Worm (Caenorhabditis elegans) whole organism, L2 larva: ENCODE results near the gene sss-1.

Experiments
- C34F6.9 ChIP-seq: fragments of 150-350 bp; optimal IDR thresholded peaks from 2 replicates; lab custom pipeline; 2014; ENCODE audit warnings: missing biosample characterization, missing genetic modification characterization
- R02D3.7 ChIP-seq: fragments of 150-350 bp; optimal IDR thresholded peaks from 2 replicates; lab custom pipeline; 2014; ENCODE audit warnings: missing biosample characterization, missing genetic modification characterization
- Y55F3AM.14 ChIP-seq: fragments of 200-800 bp; sonication (Bioruptor generic); optimal IDR thresholded peaks from 2 replicates; lab custom pipeline; 2018; ENCODE audit warnings: mild to moderate bottlenecking, missing genetic modification characterization, missing compliant biosample characterization
- alr-1 ChIP-seq: fragments of 150-350 bp; optimal IDR thresholded peaks from 2 replicates; lab custom pipeline; 2014; ENCODE audit warnings: missing biosample characterization, missing genetic modification characterization
- aly-2 ChIP-seq: fragments of 150-350 bp; optimal IDR thresholded peaks from 2 replicates; lab custom pipeline; 2014; ENCODE audit warnings: missing biosample characterization, missing genetic modification characterization
- ama-1 ChIP-seq: fragments of 150-350 bp; optimal IDR thresholded peaks from 2 replicates; lab custom pipeline; 2018; ENCODE audit warnings: inconsistent platforms
- blmp-1 ChIP-seq: sonication (generic microtip); optimal IDR thresholded peaks from 2 replicates; lab custom pipeline; 2017; ENCODE audit warnings: missing genetic modification characterization, mild to moderate bottlenecking, missing compliant biosample characterization, antibody characterized with exemption, moderate library complexity; ENCODE audit not compliant: insufficient read depth
- ceh-16 ChIP-seq: fragments of 150-350 bp; optimal IDR thresholded peaks from 2 replicates; lab custom pipeline; 2014; ENCODE audit warnings: missing biosample characterization, missing genetic modification characterization
- ceh-82 ChIP-seq: fragments of 150-350 bp; optimal IDR thresholded peaks from 2 replicates; lab custom pipeline; 2014; ENCODE audit warnings: missing biosample characterization, missing genetic modification characterization
- dmd-4 ChIP-seq: sonication (generic microtip); optimal IDR thresholded peaks from 2 replicates; lab custom pipeline; 2017; ENCODE audit warnings: missing biosample characterization, missing genetic modification characterization
- elt-1 ChIP-seq: fragments of 150-350 bp; optimal IDR thresholded peaks from 2 replicates; lab custom pipeline; 2014; ENCODE audit warnings: missing biosample characterization, missing genetic modification characterization
- fos-1 ChIP-seq: fragments of 150-350 bp; optimal IDR thresholded peaks from 2 replicates; lab custom pipeline; 2014; ENCODE audit warnings: missing biosample characterization, missing genetic modification characterization
- gmeb-1 ChIP-seq: fragments of 150-350 bp; optimal IDR thresholded peaks from 2 replicates; lab custom pipeline; 2014; ENCODE audit warnings: missing biosample characterization, missing genetic modification characterization
- lin-11 ChIP-seq: fragments of 150-350 bp; sonication (generic microtip); optimal IDR thresholded peaks from 2 replicates; lab custom pipeline; 2014; ENCODE audit warnings: missing biosample characterization, missing genetic modification characterization, inconsistent platforms, mixed read lengths
- lin-13 ChIP-seq: fragments of 150-350 bp; optimal IDR thresholded peaks from 2 replicates; lab custom pipeline; 2014; ENCODE audit warnings: missing biosample characterization, missing genetic modification reagents, missing genetic modification characterization
- lin-39 ChIP-seq: fragments of 150-350 bp; optimal IDR thresholded peaks from 2 replicates; lab custom pipeline; 2014; ENCODE audit warnings: missing biosample characterization, missing genetic modification reagents, missing genetic modification characterization
- lsy-2 ChIP-seq, 2 experiments: fragments of 150-350 bp in 1 of 2; sonication (generic microtip) in 1 of 2; optimal IDR thresholded peaks; 2 replicates each; lab custom pipeline; 2014 to 2017; ENCODE audit warnings: missing biosample characterization in 2 of 2, missing genetic modification characterization in 2 of 2
- mbf-1 ChIP-seq: sonication (generic microtip); optimal IDR thresholded peaks from 2 replicates; lab custom pipeline; 2017; ENCODE audit warnings: missing biosample characterization, missing genetic modification characterization
- mdl-1 ChIP-seq, 2 experiments: fragments of 150-350 bp in 1 of 2; sonication (generic microtip) in 1 of 2; optimal IDR thresholded peaks; 2 replicates each; lab custom pipeline; 2017; ENCODE audit warnings: missing biosample characterization in 2 of 2, missing genetic modification characterization in 2 of 2
- nhr-10 ChIP-seq: sonication (generic microtip); optimal IDR thresholded peaks from 2 replicates; lab custom pipeline; 2017; ENCODE audit warnings: missing biosample characterization, missing genetic modification characterization
- nhr-11 ChIP-seq: fragments of 150-350 bp; optimal IDR thresholded peaks from 2 replicates; lab custom pipeline; 2014; ENCODE audit warnings: missing biosample characterization, missing genetic modification characterization
- nhr-129 ChIP-seq: fragments of 150-350 bp; optimal IDR thresholded peaks from 2 replicates; lab custom pipeline; 2014; ENCODE audit warnings: missing biosample characterization, missing genetic modification characterization
- nhr-21 ChIP-seq: fragments of 150-350 bp; optimal IDR thresholded peaks from 2 replicates; lab custom pipeline; 2014; ENCODE audit warnings: missing biosample characterization, missing genetic modification characterization
- nhr-23 ChIP-seq: fragments of 150-350 bp; optimal IDR thresholded peaks from 2 replicates; lab custom pipeline; 2014; ENCODE audit warnings: missing biosample characterization, missing genetic modification reagents, missing genetic modification characterization
- nhr-237 ChIP-seq: fragments of 150-350 bp; optimal IDR thresholded peaks from 2 replicates; lab custom pipeline; 2014; ENCODE audit warnings: missing biosample characterization, missing genetic modification characterization
- nhr-25 ChIP-seq: fragments of 150-350 bp; sonication (generic microtip); optimal IDR thresholded peaks from 3 replicates; lab custom pipeline; 2014; ENCODE audit warnings: missing biosample characterization, missing genetic modification characterization
- nhr-6 ChIP-seq: fragments of 150-350 bp; optimal IDR thresholded peaks from 2 replicates; lab custom pipeline; 2014; ENCODE audit warnings: missing biosample characterization, missing genetic modification characterization
- nhr-77 ChIP-seq: fragments of 150-350 bp; optimal IDR thresholded peaks from 2 replicates; lab custom pipeline; 2014; ENCODE audit warnings: missing biosample characterization, missing genetic modification characterization
- peb-1 ChIP-seq: fragments of 150-350 bp; optimal IDR thresholded peaks from 2 replicates; lab custom pipeline; 2014; ENCODE audit warnings: missing biosample characterization, missing genetic modification characterization
- sem-4 ChIP-seq: fragments of 150-350 bp; optimal IDR thresholded peaks from 2 replicates; lab custom pipeline; 2014; ENCODE audit warnings: missing biosample characterization, missing genetic modification reagents, missing genetic modification characterization
- skn-1 ChIP-seq: sonication (generic microtip); optimal IDR thresholded peaks from 2 replicates; lab custom pipeline; 2017; ENCODE audit warnings: missing biosample characterization, missing genetic modification characterization
- sma-9 ChIP-seq, 2 experiments: fragments of 150-350 bp in 1 of 2; sonication (generic microtip) in 1 of 2; optimal IDR thresholded peaks; 2 replicates each; lab custom pipeline; 2014 to 2016; ENCODE audit warnings: missing genetic modification characterization in 2 of 2, mild to moderate bottlenecking in 1 of 2, missing biosample characterization in 1 of 2, missing compliant biosample characterization in 1 of 2, missing genetic modification reagents in 1 of 2, moderate library complexity in 1 of 2
- zag-1 ChIP-seq: fragments of 150-350 bp; optimal IDR thresholded peaks from 2 replicates; lab custom pipeline; 2014; ENCODE audit warnings: missing biosample characterization, missing genetic modification characterization
- ztf-1 ChIP-seq: fragments of 200-800 bp; sonication (Bioruptor generic); conservative IDR thresholded peaks from 2 replicates; pipeline ENCODE4 v1.3.6; 2022; ENCODE audit warnings: missing genetic modification characterization, missing compliant biosample characterization
- ztf-4 ChIP-seq: fragments of 150-350 bp; optimal IDR thresholded peaks from 2 replicates; lab custom pipeline; 2014; ENCODE audit warnings: missing biosample characterization, missing genetic modification characterization

sss-1 gene

ce11 chrIV:9920426-9920825 is 26.9 kb upstream of the sss-1 start:
- TF ChIP-seq nhr-23 (tag; lab: Kevin White, UChicago): no peak
- TF ChIP-seq ztf-4 (tag; lab: Kevin White, UChicago): no peak
- no peak for TF ChIP-seq elt-1 (tag; lab: Kevin White, UChicago)
- no peak for TF ChIP-seq R02D3.7 (tag; lab: Kevin White, UChicago)
- TF ChIP-seq ceh-82 (tag; lab: Kevin White, UChicago): no peak
- no peak for TF ChIP-seq ceh-16
- TF ChIP-seq nhr-77 (tag; lab: Kevin White, UChicago): no peak
- no peak for TF ChIP-seq nhr-11 (tag; lab: Kevin White, UChicago)
- no peak for TF ChIP-seq dmd-4
- no peak for TF ChIP-seq blmp-1
- no peak for TF ChIP-seq Y55F3AM.14 (GFP tag; lab: Kevin White, UChicago)
- TF ChIP-seq alr-1 (tag; lab: Kevin White, UChicago): no peak
- no peak for TF ChIP-seq ama-1 (lab: Kevin White, UChicago)
- TF ChIP-seq lsy-2 (tag; optimal IDR thresholded peaks at IDR 0.05; lab: Kevin White, UChicago): no peak
- TF ChIP-seq skn-1 (tag; lab: Kevin White, UChicago): no peak
- no peak for TF ChIP-seq lin-39 (tag; lab: Kevin White, UChicago)
- TF ChIP-seq lin-11 (tag; lab: Kevin White, UChicago): no peak
- no peak for TF ChIP-seq nhr-10
- TF ChIP-seq, all 48 proteins: peak for 0

DNA sequence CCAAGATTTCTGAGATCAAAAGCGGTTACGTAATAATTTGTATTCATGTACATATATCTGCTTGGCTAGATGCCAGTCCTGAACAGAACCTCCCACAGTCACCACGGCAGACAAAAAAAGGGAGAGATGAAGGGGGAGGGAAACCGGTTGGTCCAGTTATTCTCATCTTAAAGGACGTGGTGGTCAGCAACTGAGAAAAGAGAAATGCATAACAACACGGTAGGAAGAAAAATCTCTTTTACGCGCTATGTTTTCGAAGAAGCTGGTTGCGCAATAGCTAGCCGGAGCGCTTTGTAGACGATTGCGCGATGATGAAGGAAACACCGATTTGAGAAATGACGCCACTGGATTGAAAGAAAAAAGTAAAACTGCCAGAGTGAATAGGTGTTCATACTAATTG is 24.5 kb upstream of the sss-1 start:
- TF ChIP-seq Y55F3AM.14 (GFP tag; lab: Kevin White, UChicago) (peak; percentile 16), R02D3.7 (tag; lab: Kevin White, UChicago) (no peak), nhr-25 (tag; lab: Kevin White, UChicago) (peak; percentile 45), gmeb-1 (tag; lab: Kevin White, UChicago) (no peak)

DNA sequence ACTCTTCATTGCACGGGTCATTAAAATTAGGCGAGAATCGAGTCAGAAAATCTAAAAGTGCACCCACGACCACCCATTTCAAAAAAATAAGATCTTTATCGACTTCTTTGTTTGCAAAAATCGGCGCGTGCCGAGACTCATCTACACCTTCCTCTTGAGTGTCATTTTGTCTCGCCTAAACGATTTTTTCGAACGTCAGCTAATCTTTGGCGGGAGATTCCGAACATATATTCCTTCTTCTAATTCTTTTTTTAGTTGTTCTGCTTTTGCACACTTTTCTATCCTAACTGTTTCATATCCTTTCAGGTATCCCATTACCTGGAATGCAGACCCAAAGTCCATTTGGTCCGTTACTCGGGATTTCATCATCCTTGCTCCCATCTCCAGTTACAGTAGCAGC is 22.7 kb upstream of the sss-1 start, which contains the start of gene bed-3:
bed-3 (plus strand) TSS at position 301 of the 400 bp plus-strand sequence.
- TF ChIP-seq nhr-25 (tag; lab: Kevin White, UChicago) (no peak), elt-1 (tag; lab: Kevin White, UChicago) (no peak), blmp-1 (no peak), ama-1 (lab: Kevin White, UChicago) (no peak), nhr-21 (tag; lab: Kevin White, UChicago) (no peak), lsy-2 (tag; optimal IDR thresholded peaks at IDR 0.05; lab: Kevin White, UChicago) (no peak), mbf-1 (tag; lab: Kevin White, UChicago) (no peak), fos-1 (tag; lab: Kevin White, UChicago) (no peak), alr-1 (tag; lab: Kevin White, UChicago) (no peak), nhr-23 (tag; lab: Kevin White, UChicago) (no peak), zag-1 (tag; lab: Kevin White, UChicago) (no peak), sem-4 (tag; lab: Kevin White, UChicago) (no peak), lin-11 (tag; lab: Kevin White, UChicago) (no peak), nhr-129 (tag; lab: Kevin White, UChicago) (no peak), nhr-11 (tag; lab: Kevin White, UChicago) (no peak), lin-13 (no peak), C34F6.9 (tag; lab: Kevin White, UChicago) (no peak), gmeb-1 (tag; lab: Kevin White, UChicago) (no peak), nhr-77 (tag; lab: Kevin White, UChicago) (no peak)

- no peak for TF ChIP-seq nhr-11 (tag; lab: Kevin White, UChicago)
- no peak for TF ChIP-seq dmd-4
- TF ChIP-seq, all 48 proteins: peak for 0
Observed at ce11 chrIV:9915128-9915527, 21.6 kb upstream of the sss-1 start.

DNA sequence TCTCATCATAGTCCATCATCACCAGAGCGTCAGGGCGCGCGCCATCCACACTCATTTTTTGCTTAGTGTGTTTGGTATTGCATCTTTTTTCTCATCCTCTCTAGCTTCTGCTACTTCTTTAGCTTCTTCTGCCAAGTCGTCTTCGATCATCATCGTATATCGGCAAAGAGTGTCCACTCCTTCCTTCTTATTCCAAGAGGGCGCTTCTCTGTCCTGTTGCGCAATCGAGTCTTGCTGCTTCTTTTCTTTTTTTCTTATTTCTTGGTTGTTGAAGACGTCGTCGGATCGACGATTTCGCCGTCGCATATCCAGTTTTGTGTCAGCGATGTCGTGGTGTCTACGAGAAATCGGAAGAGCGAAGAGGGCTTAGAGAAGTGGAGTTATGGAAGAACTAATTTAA is 19.5 kb upstream of the sss-1 start:
- TF ChIP-seq mdl-1 (tag; optimal IDR thresholded peaks at IDR 0.05; lab: Kevin White, UChicago) (no peak), ceh-16 (no peak), sma-9 (GFP tag; optimal IDR thresholded peaks at IDR 0.05; lab: Kevin White, UChicago) (no peak), sma-9 (tag; optimal IDR thresholded peaks at IDR 0.05; lab: Kevin White, UChicago) (no peak), nhr-21 (tag; lab: Kevin White, UChicago) (no peak), nhr-11 (tag; lab: Kevin White, UChicago) (no peak), nhr-10 (no peak), elt-1 (tag; lab: Kevin White, UChicago) (no peak), nhr-23 (tag; lab: Kevin White, UChicago) (no peak), aly-2 (tag; lab: Kevin White, UChicago) (no peak), nhr-6 (tag; lab: Kevin White, UChicago) (no peak), dmd-4 (no peak), nhr-237 (tag; lab: Kevin White, UChicago) (no peak), ztf-1 (no peak), lin-11 (tag; lab: Kevin White, UChicago) (no peak), peb-1 (tag; lab: Kevin White, UChicago) (no peak), ama-1 (lab: Kevin White, UChicago) (no peak)
